Fruit fly (Drosophila melanogaster): ENCODE measurements around the gene CG11327.

CG11327 gene

DNA sequence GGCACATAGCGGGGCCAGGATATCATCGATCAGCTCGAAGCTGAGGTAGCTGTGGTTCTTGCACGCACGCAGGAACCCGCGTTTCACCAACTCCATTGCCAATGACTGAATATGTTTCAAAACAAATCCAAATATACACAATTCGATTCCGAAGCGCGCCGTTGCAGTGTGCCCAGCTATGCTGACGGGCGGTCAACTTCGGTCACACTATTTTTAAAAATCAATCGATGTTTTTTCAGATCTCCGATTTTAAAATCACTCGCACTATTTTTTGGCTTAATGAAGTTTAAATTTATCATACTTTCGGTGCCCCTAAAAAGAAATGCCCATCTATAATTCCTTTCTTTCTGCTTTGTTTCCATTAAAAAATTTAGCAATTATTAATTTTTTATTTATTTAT lies 9.1 kb downstream of the CG11327 start, which contains the start of gene Nse1 (continued):
- TF ChIP-seq CG15696 (tag; optimal IDR thresholded peaks at IDR 0.05) (no peak), row (GFP tag; IDR thresholded peaks at IDR 0.05) (peak; percentile 59), CG8924 (tag; optimal IDR thresholded peaks at IDR 0.05) (no peak), CG12744 (GFP tag; optimal IDR thresholded peaks at IDR 0.05) (no peak), bigmax (GFP tag; optimal IDR thresholded peaks at IDR 0.05) (no peak), stwl (tag; optimal IDR thresholded peaks at IDR 0.05) (peak; percentile 72), CG17802 (tag; optimal IDR thresholded peaks at IDR 0.05) (no peak), sug (tag; optimal IDR thresholded peaks at IDR 0.05) (no peak), B-H2 (GFP tag; optimal IDR thresholded peaks at IDR 0.05) (no peak), da (GFP tag; optimal IDR thresholded peaks at IDR 0.05) (no peak), Usf (GFP tag; optimal IDR thresholded peaks at IDR 0.05) (no peak), CG8281 (tag; optimal IDR thresholded peaks at IDR 0.05) (no peak), CG1603 (tag; optimal IDR thresholded peaks at IDR 0.05) (peak; percentile 66), ems (GFP tag; optimal IDR thresholded peaks at IDR 0.05) (no peak), Myb (GFP tag; optimal IDR thresholded peaks at IDR 0.05) (peak; percentile 43), jing (GFP tag; optimal IDR thresholded peaks at IDR 0.05) (no peak), gcm2 (GFP tag; optimal IDR thresholded peaks at IDR 0.05) (no peak), CG43689 (GFP tag; IDR thresholded peaks at IDR 0.05) (no peak), sr (GFP tag; IDR thresholded peaks at IDR 0.05) (no peak), Chrac-16 (GFP tag; optimal IDR thresholded peaks at IDR 0.05) (no peak), Rx (GFP tag; IDR thresholded peaks at IDR 0.05) (no peak), Ets97D (GFP tag; optimal IDR thresholded peaks at IDR 0.05) (peak; percentile 46), YL-1 (GFP tag; optimal IDR thresholded peaks at IDR 0.05) (peak; percentile 37), croc (GFP tag; conservative IDR thresholded peaks at IDR 0.05) (no peak), trem (tag; optimal IDR thresholded peaks at IDR 0.05) (peak; percentile 34), ftz-f1 (GFP tag; optimal IDR thresholded peaks at IDR 0.05) (no peak), Oli (tag; optimal IDR thresholded peaks at IDR 0.05) (no peak), CG30431 (GFP tag; optimal IDR thresholded peaks at IDR 0.05) (no peak), zfh1 (GFP tag; IDR thresholded peaks at IDR 0.05) (no peak), trh (GFP tag; optimal IDR thresholded peaks at IDR 0.05) (no peak), pros (GFP tag; optimal IDR thresholded peaks at IDR 0.05) (no peak), CG18619 (GFP tag; optimal IDR thresholded peaks at IDR 0.05) (no peak), Scr (GFP tag; IDR thresholded peaks at IDR 0.05; ENCODE audit: partially characterized antibody) (peak; percentile 75), H2.0 (GFP tag; IDR thresholded peaks at IDR 0.05) (no peak), CG15514 (GFP tag; optimal IDR thresholded peaks at IDR 0.05) (peak; percentile 42), CG15011 (GFP tag; optimal IDR thresholded peaks at IDR 0.05) (no peak), ab (GFP tag; optimal IDR thresholded peaks at IDR 0.05) (no peak), CG4730 (GFP tag; IDR thresholded peaks at IDR 0.05) (no peak), CG18764 (GFP tag; optimal IDR thresholded peaks at IDR 0.05) (no peak), CG9932 (GFP tag; IDR thresholded peaks at IDR 0.05) (no peak), Atf3 (GFP tag; optimal IDR thresholded peaks at IDR 0.05) (no peak), caup (GFP tag; optimal IDR thresholded peaks at IDR 0.05; ENCODE audit: severe bottlenecking) (no peak), zfh2 (GFP tag; optimal IDR thresholded peaks at IDR 0.05) (no peak), HLHmδ (GFP tag; optimal IDR thresholded peaks at IDR 0.05) (no peak), Camta (GFP tag; optimal IDR thresholded peaks at IDR 0.05) (no peak), unpg (GFP tag; optimal IDR thresholded peaks at IDR 0.05) (no peak), Ssrp (tag; optimal IDR thresholded peaks at IDR 0.05) (no peak), H15 (GFP tag; IDR thresholded peaks at IDR 0.05) (no peak), CG3847 (GFP tag; IDR thresholded peaks at IDR 0.05) (peak; percentile 92), dmrt99B (tag; optimal IDR thresholded peaks at IDR 0.05) (no peak), CG3281 (GFP tag; optimal IDR thresholded peaks at IDR 0.05) (no peak), Nf-YB (GFP tag; optimal IDR thresholded peaks at IDR 0.05) (no peak)

All from whole organism, embryonic.